Fruit fly (Drosophila melanogaster) S2 (cell line): Measurements from ENCODE around the gene Polr3C.

Experiments used
- CG8478 ChIP-seq: fragments of >200 bp; optimal IDR thresholded peaks from 2 replicates; lab custom pipeline; 2018
- CTCF ChIP-seq, 2 experiments: fragments of >200 bp; optimal IDR thresholded peaks; 2 replicates each; lab custom pipeline; 2018

DNA sequence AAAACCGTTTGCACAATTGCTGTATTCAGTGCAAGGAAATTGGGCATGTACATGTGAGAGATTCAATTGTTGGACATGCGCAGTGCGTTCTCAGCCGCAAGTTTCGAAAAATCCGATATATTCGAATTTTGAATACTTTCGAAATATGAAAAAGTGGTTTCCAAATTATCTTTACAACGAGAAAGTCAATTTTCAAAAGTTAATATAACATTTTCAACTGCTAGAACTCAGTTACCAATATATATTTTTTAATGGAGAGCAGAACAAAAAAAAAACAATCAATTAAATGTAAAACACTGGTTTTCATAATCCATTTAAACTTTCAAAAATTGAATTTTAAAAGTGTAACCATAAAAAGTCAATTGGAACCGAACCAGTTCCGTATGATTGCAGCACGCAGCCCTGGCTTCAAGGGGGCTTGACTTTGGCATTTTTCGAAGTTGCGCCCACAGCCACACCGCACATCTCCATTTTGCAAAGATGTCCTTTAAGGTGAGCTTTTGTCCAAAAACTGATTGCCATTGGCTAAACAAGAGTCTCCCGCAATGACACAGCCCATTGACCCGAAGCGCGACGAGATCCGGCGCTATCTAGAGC is 37.7 kb upstream of the Polr3C start, which contains the start of the genes Scgbeta and CG17202:
- TF ChIP-seq CTCF (optimal IDR thresholded peaks at IDR 0.05; lab: Kevin White, UChicago): peak; percentile 20 to 23
- no peak for TF ChIP-seq CG8478
